Worm (Caenorhabditis elegans): ENCODE results near the gene C06E8.5.

C06E8.5 gene

DNA sequence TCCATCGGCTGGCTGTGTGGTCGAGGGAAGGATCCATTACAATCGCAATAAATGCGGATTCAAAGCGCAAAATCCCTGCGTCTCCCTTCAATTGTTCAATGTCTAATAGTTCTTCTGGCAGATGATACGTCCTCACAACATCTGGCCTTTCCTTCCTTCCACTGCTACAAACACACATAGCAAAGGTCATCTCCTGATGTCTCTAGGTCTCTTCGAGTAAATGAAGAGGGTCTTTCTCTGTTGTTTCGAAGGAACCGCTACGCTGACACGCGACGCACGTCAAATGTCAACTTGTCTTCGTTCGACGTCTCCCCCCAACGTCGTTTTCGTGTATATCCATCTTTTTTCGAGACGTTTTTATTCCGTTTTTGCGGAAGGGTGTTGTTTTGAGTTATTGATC lies 26.4 kb downstream of the C06E8.5 start (continued):
- no peak for TF ChIP-seq ceh-90 (tag; optimal IDR thresholded peaks at IDR 0.05)
- TF ChIP-seq fkh-4 (tag; optimal IDR thresholded peaks at IDR 0.05; ENCODE audit: borderline replicate concordance), result no peak
- no peak for TF ChIP-seq unc-30 (tag; optimal IDR thresholded peaks at IDR 0.05)
- TF ChIP-seq C34B4.2 (tag; optimal IDR thresholded peaks at IDR 0.05), result no peak
- TF ChIP-seq mdl-1 (tag; optimal IDR thresholded peaks at IDR 0.05), result peak in 1 of 2 experiments; percentile 35
- no peak for TF ChIP-seq tlp-1 (tag; optimal IDR thresholded peaks at IDR 0.05)
- TF ChIP-seq nhr-90 (tag; optimal IDR thresholded peaks at IDR 0.05; ENCODE audit: poor library complexity), result peak; percentile 43
- TF ChIP-seq nhr-85 (tag), result peak; percentile 92
- no peak for TF ChIP-seq ama-1 (optimal IDR thresholded peaks at IDR 0.05)
- no peak for TF ChIP-seq pag-3 (tag; optimal IDR thresholded peaks at IDR 0.05; ENCODE audit: borderline replicate concordance, insufficient read depth)
- TF ChIP-seq pqm-1 (tag; optimal IDR thresholded peaks at IDR 0.05), result no peak
- TF ChIP-seq nhr-19 (GFP tag; conservative IDR thresholded peaks at IDR 0.05), result peak; percentile 62
- peak; percentile 48 to 62 for TF ChIP-seq efl-1 (optimal IDR thresholded peaks at IDR 0.05)
- peak; percentile 40 to 82 for TF ChIP-seq efl-1 (GFP tag; optimal IDR thresholded peaks at IDR 0.05 in 1 of 2)
- no peak for TF ChIP-seq jun-1 (tag; optimal IDR thresholded peaks at IDR 0.05)
- no peak for TF ChIP-seq zip-4 (GFP tag; optimal IDR thresholded peaks at IDR 0.05)
- TF ChIP-seq ztf-11 (tag; optimal IDR thresholded peaks at IDR 0.05), result peak in 1 of 2 experiments; percentile 58
- no peak for TF ChIP-seq vab-15 (tag; optimal IDR thresholded peaks at IDR 0.05)
- TF ChIP-seq elt-2 (tag; optimal IDR thresholded peaks at IDR 0.05), result no peak
- TF ChIP-seq sup-37 (GFP tag; optimal IDR thresholded peaks at IDR 0.05), result no peak
- TF ChIP-seq ceh-8 (GFP tag; optimal IDR thresholded peaks at IDR 0.05), result no peak
- no peak for TF ChIP-seq nhr-11 (tag; optimal IDR thresholded peaks at IDR 0.05)
- peak; percentile 87 for TF ChIP-seq snu-23 (GFP tag; optimal IDR thresholded peaks at IDR 0.05)
- no peak for TF ChIP-seq nhr-12 (tag; optimal IDR thresholded peaks at IDR 0.05)
- no peak for TF ChIP-seq alr-1 (tag; optimal IDR thresholded peaks at IDR 0.05; ENCODE audit: borderline replicate concordance)
- TF ChIP-seq nhr-71 (tag; optimal IDR thresholded peaks at IDR 0.05), result peak; percentile 80
- no peak for TF ChIP-seq sox-4 (tag; optimal IDR thresholded peaks at IDR 0.05)
- TF ChIP-seq grh-1 (GFP tag; IDR thresholded peaks at IDR 0.05), result no peak
- TF ChIP-seq fos-1 (tag; optimal IDR thresholded peaks at IDR 0.05), result peak; percentile 34
- no peak for TF ChIP-seq isw-1 (GFP tag; IDR thresholded peaks at IDR 0.05)
- TF ChIP-seq ceh-82 (tag; optimal IDR thresholded peaks at IDR 0.05), result peak in 1 of 3 experiments; percentile 32
- TF ChIP-seq ets-5 (GFP tag; IDR thresholded peaks at IDR 0.05), result no peak
- TF ChIP-seq aly-2 (tag; optimal IDR thresholded peaks at IDR 0.05), result peak; percentile 11
- no peak for TF ChIP-seq lin-15B (tag; optimal IDR thresholded peaks at IDR 0.05)
- peak; percentile 49 for TF ChIP-seq nhr-47 (tag; optimal IDR thresholded peaks at IDR 0.05)
- no peak for TF ChIP-seq lir-3 (tag; optimal IDR thresholded peaks at IDR 0.05; ENCODE audit: poor library complexity)
- peak; percentile 71 for TF ChIP-seq nhr-20 (tag; optimal IDR thresholded peaks at IDR 0.05)
- no peak for TF ChIP-seq zag-1 (tag; optimal IDR thresholded peaks at IDR 0.05)
- no peak for TF ChIP-seq egl-13 (tag; optimal IDR thresholded peaks at IDR 0.05)
- TF ChIP-seq lin-39 (tag; optimal IDR thresholded peaks at IDR 0.05), result no peak
- TF ChIP-seq rnt-1 (tag; optimal IDR thresholded peaks at IDR 0.05), result peak; percentile 68
- no peak for TF ChIP-seq nhr-237 (tag; optimal IDR thresholded peaks at IDR 0.05)
- TF ChIP-seq lsy-2 (tag; optimal IDR thresholded peaks at IDR 0.05), result peak; percentile 79 to 94
- peak; percentile 88 for TF ChIP-seq mep-1 (tag; optimal IDR thresholded peaks at IDR 0.05)
- TF ChIP-seq C16A3.4 (tag; optimal IDR thresholded peaks at IDR 0.05), result peak; percentile 78
- TF ChIP-seq unc-86 (tag; optimal IDR thresholded peaks at IDR 0.05), result peak; percentile 24
- TF ChIP-seq unc-130 (tag; optimal IDR thresholded peaks at IDR 0.05), result peak; percentile 75
